Fruit fly (Drosophila melanogaster): Measurements from ENCODE around the gene Ilp8.

The Ilp8 gene

DNA sequence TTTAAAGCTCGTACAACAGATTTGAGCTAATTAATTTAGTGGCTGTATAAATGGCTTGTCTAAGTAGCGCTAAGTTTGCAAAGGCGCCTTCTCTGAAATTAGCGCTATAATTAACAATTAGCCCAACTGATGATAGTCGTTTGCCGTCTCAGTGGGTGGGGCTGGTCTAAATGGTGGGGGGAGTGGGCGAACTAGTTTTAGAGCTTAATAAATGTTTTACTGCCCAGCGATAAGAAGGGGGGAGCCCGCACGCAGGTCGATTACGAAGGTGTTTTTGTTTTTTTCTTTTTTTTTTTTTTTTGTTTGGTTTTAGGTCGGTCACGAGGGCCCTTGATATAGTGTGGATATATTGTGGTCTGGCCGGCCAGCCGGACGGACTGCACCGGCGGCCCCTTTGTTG, 30.8 kb downstream of the Ilp8 start:
- TF ChIP-seq ara (GFP tag; IDR thresholded peaks at IDR 0.05) = no peak
- TF ChIP-seq CG1603 (tag; optimal IDR thresholded peaks at IDR 0.05) = no peak
- TF ChIP-seq Hey (tag; optimal IDR thresholded peaks at IDR 0.05) = peak; percentile 20
- TF ChIP-seq sr (GFP tag; IDR thresholded peaks at IDR 0.05) = peak; percentile 12; the same call in 1 of the 3 replicates
- TF ChIP-seq wdn (GFP tag; IDR thresholded peaks at IDR 0.05) = no peak
- TF ChIP-seq chinmo (GFP tag; IDR thresholded peaks at IDR 0.05; ENCODE audit: partially characterized antibody) = peak; percentile 73; the same call in 1 of the 4 replicates
- TF ChIP-seq Xbp1 (GFP tag; optimal IDR thresholded peaks at IDR 0.05) = no peak
- no peak for TF ChIP-seq tap (tag; optimal IDR thresholded peaks at IDR 0.05)
- TF ChIP-seq caup (GFP tag; optimal IDR thresholded peaks at IDR 0.05; ENCODE audit: severe bottlenecking) = peak; percentile 19
- no peak for TF ChIP-seq CG12744 (GFP tag; optimal IDR thresholded peaks at IDR 0.05)
- no peak for TF ChIP-seq dmrt99B (tag; optimal IDR thresholded peaks at IDR 0.05)
- peak; percentile 48 for TF ChIP-seq gro (GFP tag; optimal IDR thresholded peaks at IDR 0.05)
- TF ChIP-seq sob (GFP tag; IDR thresholded peaks at IDR 0.05) = peak; percentile 58; the same call in 1 of the 2 replicates
- peak in 1 of 2 experiments; percentile 35 for TF ChIP-seq Pdp1 (GFP tag; optimal IDR thresholded peaks at IDR 0.05)
- no peak for TF ChIP-seq salm (tag; optimal IDR thresholded peaks at IDR 0.05)
- no peak for TF ChIP-seq bigmax (GFP tag; optimal IDR thresholded peaks at IDR 0.05)
- no peak for TF ChIP-seq jing (GFP tag; optimal IDR thresholded peaks at IDR 0.05)
- no peak for TF ChIP-seq CG8944 (GFP tag; optimal IDR thresholded peaks at IDR 0.05)
- TF ChIP-seq ERR (GFP tag; optimal IDR thresholded peaks at IDR 0.05) = no peak
- peak; percentile 57; the same call in 1 of the 2 replicates for TF ChIP-seq CG32772 (GFP tag; IDR thresholded peaks at IDR 0.05)
- no peak for TF ChIP-seq Neu2 (GFP tag; optimal IDR thresholded peaks at IDR 0.05; ENCODE audit: borderline replicate concordance)
- no peak for TF ChIP-seq tna (GFP tag; IDR thresholded peaks at IDR 0.05; ENCODE audit: partially characterized antibody)
- TF ChIP-seq CG12769 (tag; optimal IDR thresholded peaks at IDR 0.05) = peak; percentile 44
- 0 out of 3 replicates have a peak, but pooled peaks have one; percentile 25 for TF ChIP-seq gce (GFP tag; IDR thresholded peaks at IDR 0.05)
- TF ChIP-seq CG34376 (GFP tag; optimal IDR thresholded peaks at IDR 0.05) = peak; percentile 46
- TF ChIP-seq GATAe (GFP tag; conservative IDR thresholded peaks at IDR 0.05) = peak; percentile 68; the same call in 1 of the 2 replicates
- TF ChIP-seq schlank (tag; optimal IDR thresholded peaks at IDR 0.05) = peak; percentile 13
- peak; percentile 76 for TF ChIP-seq mirr (GFP tag; optimal IDR thresholded peaks at IDR 0.05)
- TF ChIP-seq Atf6 (GFP tag; IDR thresholded peaks at IDR 0.05) = peak; percentile 54
- TF ChIP-seq CG6654 (GFP tag; optimal IDR thresholded peaks at IDR 0.05) = no peak
- no peak for TF ChIP-seq fd102C (GFP tag; optimal IDR thresholded peaks at IDR 0.05)
- TF ChIP-seq stc (GFP tag; IDR thresholded peaks at IDR 0.05) = 0 out of 2 replicates have a peak, but pooled peaks have one; percentile 11
- TF ChIP-seq CG6765 (GFP tag; optimal IDR thresholded peaks at IDR 0.05) = peak; percentile 32
- no peak for TF ChIP-seq chm (GFP tag; IDR thresholded peaks at IDR 0.05)
- peak; percentile 32 for TF ChIP-seq HmgZ (tag; optimal IDR thresholded peaks at IDR 0.05)
- peak; percentile 20 for TF ChIP-seq lab (GFP tag; optimal IDR thresholded peaks at IDR 0.05)
- peak; percentile 48 for TF ChIP-seq CG7987 (GFP tag; optimal IDR thresholded peaks at IDR 0.05)
- TF ChIP-seq sug (tag; optimal IDR thresholded peaks at IDR 0.05) = peak; percentile 83
- no peak for TF ChIP-seq CHES-1-like (GFP tag; optimal IDR thresholded peaks at IDR 0.05)
- TF ChIP-seq NfI (GFP tag; optimal IDR thresholded peaks at IDR 0.05) = peak; percentile 28
- TF ChIP-seq aop (GFP tag; IDR thresholded peaks at IDR 0.05) = no peak
- no peak for TF ChIP-seq pfk (GFP tag; optimal IDR thresholded peaks at IDR 0.05)
- 0 out of 3 replicates have a peak, but pooled peaks have one; percentile 11 for TF ChIP-seq CG11456 (GFP tag; IDR thresholded peaks at IDR 0.05)
- no peak for TF ChIP-seq seq (GFP tag; IDR thresholded peaks at IDR 0.05)
- 0 out of 2 replicates have a peak, but pooled peaks have one; percentile 24 for TF ChIP-seq klu (GFP tag; IDR thresholded peaks at IDR 0.05)
- peak; percentile 45 for TF ChIP-seq CG15269 (tag; optimal IDR thresholded peaks at IDR 0.05)
- TF ChIP-seq yki (optimal IDR thresholded peaks at IDR 0.05) = no peak
- peak; percentile 23 for TF ChIP-seq CG12071 (GFP tag; optimal IDR thresholded peaks at IDR 0.05)
- peak; percentile 42; the same call in 1 of the 2 replicates for TF ChIP-seq CG14014 (GFP tag; IDR thresholded peaks at IDR 0.05)
- TF ChIP-seq Bteb2 (GFP tag; optimal IDR thresholded peaks at IDR 0.05) = no peak
